Fruit fly (Drosophila melanogaster): ENCODE results near the gene Mhc.

Gene Mhc

dm6 chr2L:16787548-16787947 is 21.2 kb downstream of the Mhc start (continued):
- no peak for TF ChIP-seq CG4820 (GFP tag; optimal IDR thresholded peaks at IDR 0.05)
- TF ChIP-seq run (tag; optimal IDR thresholded peaks at IDR 0.05) = no peak
- no peak for TF ChIP-seq CG7963 (GFP tag; IDR thresholded peaks at IDR 0.05; ENCODE audit: partially characterized antibody)
- no peak for TF ChIP-seq Sox102F (GFP tag; optimal IDR thresholded peaks at IDR 0.05)
- TF ChIP-seq B-H2 (GFP tag; optimal IDR thresholded peaks at IDR 0.05) = no peak
- TF ChIP-seq fu2 (GFP tag; optimal IDR thresholded peaks at IDR 0.05) = no peak
- TF ChIP-seq h (optimal IDR thresholded peaks at IDR 0.05) = no peak
- peak; percentile 73 for TF ChIP-seq CG8478 (optimal IDR thresholded peaks at IDR 0.05)
- TF ChIP-seq gfzf (GFP tag; optimal IDR thresholded peaks at IDR 0.05) = no peak
- no peak for TF ChIP-seq pb (GFP tag; optimal IDR thresholded peaks at IDR 0.05)
- TF ChIP-seq CG10321 (GFP tag; IDR thresholded peaks at IDR 0.05) = peak; percentile 77
- TF ChIP-seq CG14860 (GFP tag; IDR thresholded peaks at IDR 0.05; ENCODE audit: partially characterized antibody) = no peak
- peak; percentile 30 for TF ChIP-seq CG1832 (GFP tag; optimal IDR thresholded peaks at IDR 0.05)
- TF ChIP-seq kay (GFP tag; optimal IDR thresholded peaks at IDR 0.05) = no peak
- no peak for TF ChIP-seq Kr (GFP tag; optimal IDR thresholded peaks at IDR 0.05)
- TF ChIP-seq CG12155 (GFP tag; optimal IDR thresholded peaks at IDR 0.05) = peak; percentile 90
- TF ChIP-seq Optix (GFP tag; IDR thresholded peaks at IDR 0.05) = no peak
- TF ChIP-seq p53 (GFP tag; optimal IDR thresholded peaks at IDR 0.05) = peak; percentile 98
- TF ChIP-seq fd96Cb (tag; optimal IDR thresholded peaks at IDR 0.05) = no peak
- no peak for TF ChIP-seq hbn (GFP tag; IDR thresholded peaks at IDR 0.05; ENCODE audit: partially characterized antibody)
- 0 out of 3 replicates have a peak, but pooled peaks have one; percentile 15 for TF ChIP-seq CG11695 (GFP tag; IDR thresholded peaks at IDR 0.05)
- no peak for TF ChIP-seq CG10147 (GFP tag; optimal IDR thresholded peaks at IDR 0.05)
- TF ChIP-seq CG16863 (GFP tag; optimal IDR thresholded peaks at IDR 0.05) = no peak
- no peak for TF ChIP-seq Lpt (GFP tag; optimal IDR thresholded peaks at IDR 0.05)
- TF ChIP-seq Doc3 (GFP tag; IDR thresholded peaks at IDR 0.05; ENCODE audit: partially characterized antibody) = no peak
- no peak for TF ChIP-seq CG30403 (GFP tag; optimal IDR thresholded peaks at IDR 0.05)
- TF ChIP-seq Dll (GFP tag; IDR thresholded peaks at IDR 0.05; ENCODE audit: partially characterized antibody) = no peak
- no peak for TF ChIP-seq insv (GFP tag; optimal IDR thresholded peaks at IDR 0.05)
- TF ChIP-seq Ada2b (GFP tag; IDR thresholded peaks at IDR 0.05) = no peak
- peak; percentile 52 for TF ChIP-seq fru (optimal IDR thresholded peaks at IDR 0.05)
- no peak for TF ChIP-seq Ets97D (GFP tag; optimal IDR thresholded peaks at IDR 0.05)

dm6 chr2L:16788885-16789284 is 22.5 kb downstream of the Mhc start:
- TF ChIP-seq Hr78 (GFP tag; optimal IDR thresholded peaks at IDR 0.05) (peak in 1 of 2 experiments; percentile 67), CG7372 (GFP tag; IDR thresholded peaks at IDR 0.05) (no peak), CG12769 (tag; optimal IDR thresholded peaks at IDR 0.05) (peak; percentile 82), chn (GFP tag; optimal IDR thresholded peaks at IDR 0.05) (no peak), Rfx (GFP tag; IDR thresholded peaks at IDR 0.05) (0 out of 2 replicates have a peak, but pooled peaks have one; percentile 7), CG14014 (GFP tag; IDR thresholded peaks at IDR 0.05) (0 out of 2 replicates have a peak, but pooled peaks have one; percentile 7), CG12299 (tag; optimal IDR thresholded peaks at IDR 0.05) (no peak), CG3163 (GFP tag; optimal IDR thresholded peaks at IDR 0.05) (no peak), CG10959 (GFP tag; IDR thresholded peaks at IDR 0.05) (0 out of 2 replicates have a peak, but pooled peaks have one; percentile 18)

dm6 chr2L:16789880-16790279 is 23.5 kb downstream of the Mhc start:
- TF ChIP-seq sd (tag; optimal IDR thresholded peaks at IDR 0.05) (peak; percentile 9), CG10274 (GFP tag; optimal IDR thresholded peaks at IDR 0.05) (no peak), cwo (GFP tag; optimal IDR thresholded peaks at IDR 0.05) (peak; percentile 87), CG15601 (tag; optimal IDR thresholded peaks at IDR 0.05) (no peak), CG6854 (GFP tag; optimal IDR thresholded peaks at IDR 0.05) (no peak), trh (GFP tag; optimal IDR thresholded peaks at IDR 0.05) (no peak), HLH54F (GFP tag; optimal IDR thresholded peaks at IDR 0.05) (no peak), CG15696 (tag; optimal IDR thresholded peaks at IDR 0.05) (no peak), gsb (GFP tag; IDR thresholded peaks at IDR 0.05) (no peak), sug (tag; optimal IDR thresholded peaks at IDR 0.05) (peak; percentile 80), exex (tag; optimal IDR thresholded peaks at IDR 0.05) (peak; percentile 78), CG7745 (tag; optimal IDR thresholded peaks at IDR 0.05) (peak; percentile 26)

All from whole organism, embryonic.